Fruit fly (Drosophila melanogaster) whole organism, pupa: ENCODE results near the gene TSG101.

Source experiments
- CG10348 ChIP-seq: fragments of 200-800 bp; sonication (Bioruptor generic); IDR thresholded peaks from 2 replicates; pipeline ENCODE4 v1.3.6; 2022; ENCODE audit warnings: missing biosample characterization, missing genetic modification characterization
- CG12605 ChIP-seq: fragments of 200-800 bp; sonication (Bioruptor generic); IDR thresholded peaks from 2 replicates; pipeline ENCODE4 v1.3.6; 2022; ENCODE audit warnings: missing biosample characterization, missing genetic modification characterization
- CG13204 ChIP-seq: fragments of 200-800 bp; sonication (Bioruptor generic); optimal IDR thresholded peaks from 2 replicates; lab custom pipeline; 2018; ENCODE audit warnings: missing biosample characterization, mild to moderate bottlenecking, missing genetic modification characterization, moderate library complexity
- CG14655 ChIP-seq: fragments of 200-800 bp; sonication (Bioruptor generic); optimal IDR thresholded peaks from 3 replicates; lab custom pipeline; 2017; ENCODE audit warnings: mild to moderate bottlenecking, missing biosample characterization, missing genetic modification reagents, missing genetic modification characterization
- CG15710 ChIP-seq: fragments of 200-800 bp; sonication (Bioruptor generic); optimal IDR thresholded peaks from 2 replicates; lab custom pipeline; 2018; ENCODE audit warnings: missing biosample characterization, mild to moderate bottlenecking, missing genetic modification characterization, moderate library complexity
- CG17806 ChIP-seq: fragments of 200-800 bp; sonication (Bioruptor generic); optimal IDR thresholded peaks from 2 replicates; lab custom pipeline; 2018; ENCODE audit warnings: missing biosample characterization, mild to moderate bottlenecking, missing genetic modification characterization, moderate library complexity
- CG32121 ChIP-seq: fragments of 200-800 bp; sonication (Bioruptor generic); IDR thresholded peaks from 2 replicates; pipeline ENCODE4 v1.3.6; 2022; ENCODE audit warnings: missing biosample characterization, missing genetic modification characterization
- CG34367 ChIP-seq: fragments of 200-800 bp; sonication (Bioruptor generic); optimal IDR thresholded peaks from 2 replicates; lab custom pipeline; 2018; ENCODE audit warnings: missing biosample characterization, mild to moderate bottlenecking, missing genetic modification characterization
- CG4496 ChIP-seq: fragments of 200-800 bp; sonication (Bioruptor generic); IDR thresholded peaks from 3 replicates; pipeline ENCODE4 v1.3.6; 2022; ENCODE audit warnings: missing biosample characterization, missing genetic modification characterization
- CG8159 ChIP-seq: fragments of 200-800 bp; sonication (Bioruptor generic); optimal IDR thresholded peaks from 3 replicates; lab custom pipeline; 2018; ENCODE audit warnings: missing biosample characterization, mild to moderate bottlenecking, missing genetic modification characterization, moderate library complexity
- CG8301 ChIP-seq: fragments of 200-800 bp; sonication (Bioruptor generic); optimal IDR thresholded peaks from 2 replicates; lab custom pipeline; 2018; ENCODE audit warnings: missing biosample characterization, mild to moderate bottlenecking, missing genetic modification characterization
- CG9948 ChIP-seq: fragments of 200-800 bp; sonication (Bioruptor generic); optimal IDR thresholded peaks from 2 replicates; lab custom pipeline; 2018; ENCODE audit warnings: missing biosample characterization, mild to moderate bottlenecking, missing genetic modification characterization, moderate library complexity
- D1 ChIP-seq: fragments of 200-800 bp; sonication (Bioruptor generic); optimal IDR thresholded peaks from 2 replicates; lab custom pipeline; 2018; ENCODE audit warnings: missing biosample characterization, mild to moderate bottlenecking, missing genetic modification characterization, moderate library complexity
- EcR ChIP-seq: fragments of 200-800 bp; sonication (Bioruptor generic); optimal IDR thresholded peaks from 3 replicates; lab custom pipeline; 2019; ENCODE audit warnings: missing biosample characterization, missing genetic modification characterization, mild to moderate bottlenecking, moderate library complexity, missing genetic modification reagents
- Ets98B ChIP-seq: fragments of 200-800 bp; sonication (Bioruptor generic); IDR thresholded peaks from 2 replicates; pipeline ENCODE4 v1.3.6; 2022; ENCODE audit warnings: missing biosample characterization, missing genetic modification characterization
- Pif1A ChIP-seq: fragments of 200-800 bp; sonication (Bioruptor generic); optimal IDR thresholded peaks from 3 replicates; lab custom pipeline; 2016; ENCODE audit warnings: missing biosample characterization, missing genetic modification characterization
- Pif1B ChIP-seq: fragments of 200-800 bp; sonication (Bioruptor generic); optimal IDR thresholded peaks from 3 replicates; lab custom pipeline; 2016; ENCODE audit warnings: missing biosample characterization, missing genetic modification characterization
- Snoo ChIP-seq: fragments of 200-800 bp; sonication (Bioruptor generic); optimal IDR thresholded peaks from 3 replicates; lab custom pipeline; 2017; ENCODE audit warnings: missing biosample characterization, mild to moderate bottlenecking, missing genetic modification characterization, inconsistent platforms
- fd96Ca ChIP-seq: fragments of 200-800 bp; sonication (Bioruptor generic); IDR thresholded peaks from 3 replicates; pipeline ENCODE4 v1.3.6; 2022; ENCODE audit warnings: missing biosample characterization, missing genetic modification characterization
- gl ChIP-seq: fragments of 200-800 bp; sonication (Bioruptor generic); optimal IDR thresholded peaks from 2 replicates; lab custom pipeline; 2018; ENCODE audit warnings: missing biosample characterization, mild to moderate bottlenecking, missing genetic modification characterization
- rn ChIP-seq: fragments of 200-800 bp; sonication (Bioruptor generic); IDR thresholded peaks from 2 replicates; pipeline ENCODE4 v1.3.6; 2022; ENCODE audit warnings: missing biosample characterization, missing genetic modification characterization

TSG101 gene

DNA sequence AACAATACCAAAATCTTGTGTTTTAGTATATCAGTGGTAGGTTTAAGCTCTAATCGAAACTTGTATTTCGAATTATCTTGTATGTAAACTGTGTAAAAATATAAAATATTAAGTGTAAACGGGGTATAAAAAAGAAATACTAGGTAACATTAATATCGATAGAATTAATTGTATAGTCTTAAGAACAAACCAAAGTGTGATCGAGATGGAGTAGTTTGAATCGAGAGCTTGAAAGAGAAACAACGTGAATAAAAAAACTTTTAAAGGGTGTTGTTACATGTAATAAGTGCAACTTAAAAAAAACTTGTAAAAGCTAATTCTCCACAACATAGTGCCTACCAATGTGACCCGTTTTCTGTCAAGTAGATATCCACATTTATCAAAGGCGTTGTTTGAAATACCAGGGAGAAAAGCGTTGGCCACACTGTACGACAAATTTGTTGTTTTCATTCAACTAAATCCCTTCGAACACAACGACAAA, at the start of gene TSG101:
TSG101 (plus strand) TSS at position 208 of the 481 bp plus-strand sequence.
- no peak for TF ChIP-seq CG9948
- no peak for TF ChIP-seq CG17806
- TF ChIP-seq CG14655 (GFP tag; lab: Kevin White, UChicago): no peak
- TF ChIP-seq CG12605: no peak
- TF ChIP-seq CG15710 (tag; lab: Kevin White, UChicago): no peak
- TF ChIP-seq CG8301 (tag; lab: Kevin White, UChicago): no peak
- TF ChIP-seq Pif1B (GFP tag; lab: Kevin White, UChicago): no peak
- TF ChIP-seq CG4496: no peak

DNA sequence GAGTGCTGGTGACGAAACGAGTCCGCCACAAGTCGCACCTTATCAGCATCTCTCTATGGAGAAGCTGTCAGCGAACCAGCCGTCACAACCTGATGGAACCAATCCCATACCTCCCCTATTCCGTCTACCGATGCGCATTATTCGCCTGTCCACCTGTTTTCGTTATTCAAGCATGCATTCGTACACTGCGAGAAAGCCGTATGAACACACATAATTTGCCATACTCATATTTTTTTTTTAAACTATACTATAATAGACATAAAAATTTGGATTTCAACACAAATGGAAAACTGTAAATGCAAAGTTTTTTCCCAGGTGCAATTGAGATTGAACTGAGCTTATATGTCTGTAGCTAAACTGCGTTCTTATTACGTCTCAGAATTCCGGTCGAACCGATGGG, 45.5 kb upstream of the TSG101 start:
- TF ChIP-seq CG8301 (tag; lab: Kevin White, UChicago) (no peak), CG4496 (peak; percentile 61; the same call in 1 of the 3 replicates), CG34367 (tag; lab: Kevin White, UChicago) (peak; percentile 43), CG17806 (peak; percentile 71), CG8159 (tag; lab: Kevin White, UChicago) (peak; percentile 51), fd96Ca (GFP tag; lab: Robert Waterston, UW) (peak; percentile 38; the same call in 2 of the 3 replicates), Snoo (tag; lab: Kevin White, UChicago) (no peak), CG10348 (no peak), CG12605 (peak; percentile 37; the same call in 1 of the 2 replicates), CG15710 (tag; lab: Kevin White, UChicago) (peak; percentile 72), EcR (GFP tag; lab: Kevin White, UChicago) (peak; percentile 78), CG9948 (peak; percentile 54), CG13204 (GFP tag; lab: Kevin White, UChicago) (no peak), CG14655 (GFP tag; lab: Kevin White, UChicago) (no peak), Ets98B (GFP tag; lab: Robert Waterston, UW) (peak; percentile 78), D1 (tag; lab: Kevin White, UChicago) (no peak), CG32121 (GFP tag; lab: Robert Waterston, UW) (peak; percentile 70), gl (tag; lab: Kevin White, UChicago) (no peak), Pif1B (GFP tag; lab: Kevin White, UChicago) (no peak), Pif1A (GFP tag; lab: Kevin White, UChicago) (no peak), rn (GFP tag; lab: Robert Waterston, UW) (no peak)

DNA sequence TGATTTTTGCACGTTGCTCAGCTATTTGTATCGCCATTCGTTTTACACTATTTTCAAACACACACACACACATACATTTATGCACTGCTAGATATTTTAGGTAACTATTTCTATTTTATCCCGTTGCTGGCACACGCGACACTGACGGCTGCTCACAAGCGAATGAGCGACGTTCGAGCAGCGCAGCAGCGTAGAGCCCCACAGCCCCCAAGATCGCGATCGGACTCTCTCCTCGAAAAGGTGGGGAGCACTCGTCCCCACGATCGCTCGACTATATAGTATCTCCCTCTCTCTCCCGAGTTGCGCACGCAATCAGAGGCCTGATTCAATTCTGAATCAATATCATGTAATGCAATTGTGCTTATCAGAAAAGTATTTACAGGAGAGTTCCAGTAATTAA, 42.1 kb upstream of the TSG101 start:
- TF ChIP-seq rn (GFP tag; lab: Robert Waterston, UW) (no peak), Snoo (tag; lab: Kevin White, UChicago) (peak; percentile 23), gl (tag; lab: Kevin White, UChicago) (peak; percentile 41), CG8159 (tag; lab: Kevin White, UChicago) (peak; percentile 9), CG14655 (GFP tag; lab: Kevin White, UChicago) (no peak), CG4496 (peak; percentile 77), CG12605 (peak; percentile 68), EcR (GFP tag; lab: Kevin White, UChicago) (peak; percentile 27), Ets98B (GFP tag; lab: Robert Waterston, UW) (peak; percentile 77), CG9948 (no peak), CG17806 (no peak), CG15710 (tag; lab: Kevin White, UChicago) (no peak), CG10348 (no peak), CG34367 (tag; lab: Kevin White, UChicago) (no peak), CG13204 (GFP tag; lab: Kevin White, UChicago) (peak; percentile 50), D1 (tag; lab: Kevin White, UChicago) (no peak), Pif1B (GFP tag; lab: Kevin White, UChicago) (peak; percentile 59), fd96Ca (GFP tag; lab: Robert Waterston, UW) (0 out of 3 replicates have a peak, but pooled peaks have one; percentile 6), CG8301 (tag; lab: Kevin White, UChicago) (no peak), CG32121 (GFP tag; lab: Robert Waterston, UW) (peak; percentile 75), Pif1A (GFP tag; lab: Kevin White, UChicago) (peak; percentile 41)

DNA sequence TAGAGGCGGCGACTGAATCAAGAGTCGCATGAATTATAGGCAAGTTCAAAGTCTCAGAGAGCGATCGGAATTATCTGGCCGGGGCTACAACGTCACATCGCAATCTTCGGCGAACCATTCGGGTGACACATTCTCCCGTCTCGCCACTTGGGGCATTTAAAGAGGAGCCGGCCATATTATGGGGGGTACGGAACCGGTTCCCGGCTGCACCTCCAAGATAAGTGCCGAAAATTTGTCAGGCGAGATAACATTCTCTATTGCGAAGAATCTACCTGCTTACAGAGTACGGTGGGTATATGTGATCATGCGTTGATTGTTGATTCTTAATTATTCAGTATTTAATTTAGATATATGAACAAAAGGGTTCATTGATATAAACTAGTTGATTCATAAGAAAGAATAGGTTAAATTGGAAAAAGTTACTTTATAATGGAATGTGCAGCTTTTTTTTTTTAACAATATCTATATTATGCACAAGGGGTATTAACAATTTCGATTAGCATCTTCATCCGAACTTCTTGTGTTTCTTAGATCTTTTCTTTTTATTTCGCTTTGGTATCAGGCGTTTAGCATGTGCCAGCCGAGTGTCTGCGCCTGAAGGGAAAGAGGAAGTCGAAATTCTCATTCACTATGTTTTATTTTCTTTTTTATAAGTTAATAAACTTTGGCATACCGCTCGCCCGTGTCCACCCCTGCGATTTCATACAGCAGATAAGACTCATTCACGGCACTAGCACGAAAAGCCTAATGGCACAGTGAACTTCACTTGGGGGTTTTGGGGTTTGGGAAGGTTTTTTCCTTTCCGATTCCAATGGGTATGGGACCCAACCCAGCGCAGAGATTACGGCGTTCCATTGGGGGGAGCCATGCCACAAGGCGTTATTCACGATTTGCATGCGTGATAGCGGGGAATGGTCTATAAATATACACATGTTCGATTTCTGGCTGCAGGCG, 40.3 kb upstream of the TSG101 start:
- TF ChIP-seq EcR (GFP tag; lab: Kevin White, UChicago) (peak; percentile 10), Ets98B (GFP tag; lab: Robert Waterston, UW) (no peak), CG13204 (GFP tag; lab: Kevin White, UChicago) (peak; percentile 6), CG34367 (tag; lab: Kevin White, UChicago) (peak; percentile 13), CG8159 (tag; lab: Kevin White, UChicago) (no peak), Pif1A (GFP tag; lab: Kevin White, UChicago) (no peak), CG4496 (peak; percentile 27; the same call in 1 of the 3 replicates), Snoo (tag; lab: Kevin White, UChicago) (peak; percentile 1), CG9948 (no peak), D1 (tag; lab: Kevin White, UChicago) (no peak), Pif1B (GFP tag; lab: Kevin White, UChicago) (no peak), gl (tag; lab: Kevin White, UChicago) (peak; percentile 46), CG8301 (tag; lab: Kevin White, UChicago) (peak; percentile 28), CG15710 (tag; lab: Kevin White, UChicago) (no peak), CG10348 (no peak), CG12605 (0 out of 2 replicates have a peak, but pooled peaks have one; percentile 19), rn (GFP tag; lab: Robert Waterston, UW) (no peak), CG17806 (no peak), CG32121 (GFP tag; lab: Robert Waterston, UW) (peak; percentile 51; the same call in 1 of the 2 replicates), fd96Ca (GFP tag; lab: Robert Waterston, UW) (no peak), CG14655 (GFP tag; lab: Kevin White, UChicago) (peak; percentile 52)
